Fruit fly (Drosophila melanogaster) whole organism, embryonic: ENCODE results near the gene dysf.

ENCODE experiments used
- Awh ChIP-seq: fragments of 200-800 bp; sonication (Bioruptor generic); IDR thresholded peaks from 2 replicates; pipeline ENCODE4, ENCODE4 v1.3.6; 2022; ENCODE audit warnings: missing biosample characterization, missing genetic modification characterization
- B-H2 ChIP-seq: fragments of 200-800 bp; sonication (Bioruptor generic); optimal IDR thresholded peaks from 2 replicates; lab custom pipeline; 2018; ENCODE audit warnings: missing biosample characterization, mild to moderate bottlenecking, missing genetic modification characterization
- C15 ChIP-seq: fragments of 200-800 bp; sonication (Bioruptor generic); IDR thresholded peaks from 3 replicates; pipeline ENCODE4 v1.3.6; 2022; ENCODE audit warnings: missing biosample characterization, missing genetic modification characterization
- CG10462 ChIP-seq: fragments of 200-800 bp; sonication (Bioruptor generic); optimal IDR thresholded peaks from 2 replicates; lab custom pipeline; 2016; ENCODE audit warnings: missing biosample characterization, missing genetic modification characterization
- CG10543 ChIP-seq: fragments of 200-800 bp; sonication (Bioruptor generic); optimal IDR thresholded peaks from 3 replicates; lab custom pipeline; 2017; ENCODE audit warnings: missing biosample characterization, mild to moderate bottlenecking, missing genetic modification characterization, moderate library complexity
- CG11695 ChIP-seq: fragments of 200-800 bp; sonication (Bioruptor generic); IDR thresholded peaks from 3 replicates; pipeline ENCODE4 v1.3.6; 2022; ENCODE audit warnings: missing biosample characterization, missing genetic modification characterization
- CG12744 ChIP-seq: fragments of 200-800 bp; sonication (Bioruptor generic); optimal IDR thresholded peaks from 2 replicates; lab custom pipeline; 2016; ENCODE audit warnings: missing biosample characterization, missing genetic modification characterization
- CG16863 ChIP-seq: fragments of 200-800 bp; sonication (Bioruptor generic); optimal IDR thresholded peaks from 3 replicates; lab custom pipeline; 2016; ENCODE audit warnings: missing biosample characterization, missing genetic modification characterization
- CG17612 ChIP-seq: fragments of 200-800 bp; sonication (Bioruptor generic); IDR thresholded peaks from 2 replicates; pipeline ENCODE4 v1.3.6; 2022; ENCODE audit warnings: missing biosample characterization, missing genetic modification characterization
- CG18764 ChIP-seq: fragments of 200-800 bp; sonication (Bioruptor generic); optimal IDR thresholded peaks from 3 replicates; lab custom pipeline; 2016; ENCODE audit warnings: missing biosample characterization, missing genetic modification characterization
- CG2116 ChIP-seq: fragments of 200-800 bp; sonication (Bioruptor generic); optimal IDR thresholded peaks from 3 replicates; lab custom pipeline; 2018; ENCODE audit warnings: missing biosample characterization, mild to moderate bottlenecking, missing genetic modification characterization
- CG2875 ChIP-seq: fragments of 200-800 bp; sonication (Bioruptor generic); optimal IDR thresholded peaks from 2 replicates; lab custom pipeline; 2017; ENCODE audit warnings: missing biosample characterization, mild to moderate bottlenecking, missing genetic modification characterization, missing genetic modification reagents
- CG31224 ChIP-seq: fragments of 200-800 bp; sonication (Bioruptor generic); IDR thresholded peaks from 2 replicates; pipeline ENCODE4 v1.3.6; 2022; ENCODE audit warnings: missing biosample characterization, missing genetic modification characterization
- CG31441 ChIP-seq: fragments of 200-800 bp; sonication (Bioruptor generic); IDR thresholded peaks from 2 replicates; pipeline ENCODE4 v1.3.6; 2022; ENCODE audit warnings: missing biosample characterization, missing genetic modification characterization
- CG3281 ChIP-seq: fragments of 200-800 bp; sonication (Bioruptor generic); optimal IDR thresholded peaks from 3 replicates; lab custom pipeline; 2017; ENCODE audit warnings: missing biosample characterization, mild to moderate bottlenecking, missing genetic modification characterization
- CG7357 ChIP-seq: fragments of 200-800 bp; sonication (Bioruptor generic); IDR thresholded peaks from 3 replicates; pipeline ENCODE4 v1.3.6; 2022; ENCODE audit warnings: missing biosample characterization, missing genetic modification characterization
- CG9727 ChIP-seq: fragments of 200-800 bp; sonication (Bioruptor generic); optimal IDR thresholded peaks from 3 replicates; lab custom pipeline; 2017; ENCODE audit warnings: missing biosample characterization, mild to moderate bottlenecking, missing genetic modification characterization
- CkIIα-i1 ChIP-seq: fragments of 200-800 bp; sonication (Bioruptor generic); IDR thresholded peaks from 2 replicates; pipeline ENCODE4 v1.3.6; 2022; ENCODE audit warnings: missing biosample characterization, missing genetic modification characterization
- Dek ChIP-seq: fragments of 200-800 bp; sonication (Bioruptor generic); optimal IDR thresholded peaks from 3 replicates; lab custom pipeline; 2019; ENCODE audit warnings: missing biosample characterization, mild to moderate bottlenecking, missing genetic modification characterization, moderate library complexity
- Dip3 ChIP-seq: fragments of 200-800 bp; sonication (Bioruptor generic); optimal IDR thresholded peaks from 3 replicates; lab custom pipeline; 2016; ENCODE audit warnings: missing biosample characterization, missing genetic modification characterization
- E2f1 ChIP-seq: fragments of 200-800 bp; sonication (Bioruptor generic); IDR thresholded peaks from 2 replicates; pipeline ENCODE4 v1.3.6; 2022; ENCODE audit warnings: missing biosample characterization, missing genetic modification characterization
- Eip74EF ChIP-seq, 2 experiments: fragments of 200-800 bp in 1 of 2; fragments of >200 bp in 1 of 2; sonication (Bioruptor generic) in 1 of 2; optimal IDR thresholded peaks; 2 replicates each; lab custom pipeline; 2017 to 2019; ENCODE audit warnings: missing biosample characterization in 2 of 2, missing genetic modification characterization in 2 of 2, mild to moderate bottlenecking in 1 of 2, moderate library complexity in 1 of 2
- Fer1 ChIP-seq: fragments of 200-800 bp; sonication (Bioruptor generic); optimal IDR thresholded peaks from 2 replicates; lab custom pipeline; 2017; ENCODE audit warnings: missing biosample characterization, mild to moderate bottlenecking, missing genetic modification characterization
- Fer2 ChIP-seq: fragments of 200-800 bp; sonication (Bioruptor generic); optimal IDR thresholded peaks from 2 replicates; lab custom pipeline; 2018; ENCODE audit warnings: missing biosample characterization, mild to moderate bottlenecking, missing genetic modification characterization, moderate library complexity
- Fer3 ChIP-seq: fragments of 200-800 bp; sonication (Bioruptor generic); optimal IDR thresholded peaks from 2 replicates; lab custom pipeline; 2018; ENCODE audit warnings: missing biosample characterization, mild to moderate bottlenecking, missing genetic modification characterization, moderate library complexity
- HLH4C ChIP-seq: fragments of 200-800 bp; sonication (Bioruptor generic); IDR thresholded peaks from 3 replicates; pipeline ENCODE4 v1.3.6; 2022; ENCODE audit warnings: missing biosample characterization, missing genetic modification characterization; ENCODE audit not compliant: partially characterized antibody
- HLHmδ ChIP-seq: fragments of 200-800 bp; sonication (Bioruptor generic); optimal IDR thresholded peaks from 2 replicates; lab custom pipeline; 2018; ENCODE audit warnings: missing biosample characterization, mild to moderate bottlenecking, missing genetic modification characterization, moderate library complexity
- MESR4 ChIP-seq: fragments of 200-800 bp; sonication (Bioruptor generic); optimal IDR thresholded peaks from 2 replicates; lab custom pipeline; 2018; ENCODE audit warnings: missing biosample characterization, mild to moderate bottlenecking, missing genetic modification characterization, moderate library complexity
- Optix ChIP-seq: fragments of 200-800 bp; sonication (Bioruptor generic); IDR thresholded peaks from 3 replicates; pipeline ENCODE4 v1.3.6; 2022; ENCODE audit warnings: missing biosample characterization, missing genetic modification characterization
- aop ChIP-seq: fragments of 200-800 bp; sonication (Bioruptor generic); IDR thresholded peaks from 2 replicates; pipeline ENCODE4 v1.3.6; 2022; ENCODE audit warnings: missing biosample characterization, missing genetic modification characterization
- ash1 ChIP-seq: fragments of 200-800 bp; sonication (Bioruptor generic); optimal IDR thresholded peaks from 2 replicates; lab custom pipeline; 2018; ENCODE audit warnings: missing biosample characterization, mild to moderate bottlenecking, missing genetic modification characterization
- bbx ChIP-seq: fragments of 200-800 bp; sonication (Bioruptor generic); IDR thresholded peaks from 2 replicates; pipeline ENCODE4 v1.3.6; 2022; ENCODE audit warnings: missing biosample characterization, missing genetic modification characterization; ENCODE audit not compliant: partially characterized antibody
- chif ChIP-seq, 2 experiments: fragments of 200-800 bp; sonication (Bioruptor generic); optimal IDR thresholded peaks; 3 replicates each; lab custom pipeline; 2016; ENCODE audit warnings: missing biosample characterization in 2 of 2, missing genetic modification characterization in 2 of 2
- disco-r ChIP-seq: fragments of 200-800 bp; sonication (Bioruptor generic); optimal IDR thresholded peaks from 2 replicates; lab custom pipeline; 2016; ENCODE audit warnings: missing biosample characterization, missing genetic modification characterization
- ftz-f1 ChIP-seq: fragments of 200-800 bp; sonication (Bioruptor generic); optimal IDR thresholded peaks from 2 replicates; lab custom pipeline; 2016; ENCODE audit warnings: missing biosample characterization, missing genetic modification characterization
- fu2 ChIP-seq: fragments of 200-800 bp; sonication (Bioruptor generic); optimal IDR thresholded peaks from 2 replicates; lab custom pipeline; 2016; ENCODE audit warnings: missing biosample characterization, missing genetic modification characterization
- grau ChIP-seq: fragments of 200-800 bp; optimal IDR thresholded peaks from 3 replicates; lab custom pipeline; 2019; ENCODE audit warnings: missing biosample characterization, mild to moderate bottlenecking, missing genetic modification characterization, moderate library complexity
- ham ChIP-seq: fragments of 200-800 bp; sonication (Bioruptor generic); IDR thresholded peaks from 2 replicates; pipeline ENCODE4 v1.3.6; 2022; ENCODE audit warnings: missing biosample characterization, missing genetic modification characterization
- knrl ChIP-seq: fragments of 200-800 bp; sonication (Bioruptor generic); IDR thresholded peaks from 3 replicates; pipeline ENCODE4 v1.3.6; 2022; ENCODE audit warnings: missing biosample characterization, missing genetic modification characterization; ENCODE audit not compliant: partially characterized antibody
- mld ChIP-seq: fragments of 200-800 bp; sonication (Bioruptor generic); IDR thresholded peaks from 3 replicates; pipeline ENCODE4 v1.3.6; 2022; ENCODE audit warnings: missing biosample characterization, missing genetic modification characterization; ENCODE audit not compliant: partially characterized antibody
- nom ChIP-seq: fragments of 200-800 bp; sonication (Bioruptor generic); optimal IDR thresholded peaks from 2 replicates; lab custom pipeline; 2017; ENCODE audit warnings: missing biosample characterization, missing genetic modification characterization, mild to moderate bottlenecking, moderate library complexity, missing genetic modification reagents
- odd ChIP-seq: fragments of 200-800 bp; sonication (Bioruptor generic); optimal IDR thresholded peaks from 2 replicates; lab custom pipeline; 2017; ENCODE audit warnings: missing biosample characterization, mild to moderate bottlenecking, missing genetic modification characterization
- phol ChIP-seq: fragments of 200-800 bp; sonication (Bioruptor generic); optimal IDR thresholded peaks from 3 replicates; lab custom pipeline; 2018; ENCODE audit warnings: missing biosample characterization, mild to moderate bottlenecking, missing genetic modification characterization, moderate library complexity
- psq ChIP-seq: fragments of 200-800 bp; sonication (Bioruptor generic); optimal IDR thresholded peaks from 2 replicates; lab custom pipeline; 2017; ENCODE audit warnings: missing biosample characterization, missing genetic modification characterization
- pum ChIP-seq: fragments of 200-800 bp; sonication (Bioruptor generic); optimal IDR thresholded peaks from 2 replicates; lab custom pipeline; 2016; ENCODE audit warnings: missing biosample characterization, missing genetic modification characterization
- repo ChIP-seq: fragments of 200-800 bp; sonication (Bioruptor generic); optimal IDR thresholded peaks from 2 replicates; lab custom pipeline; 2016; ENCODE audit warnings: missing biosample characterization, missing genetic modification characterization
- tx ChIP-seq: fragments of 200-800 bp; sonication (Bioruptor generic); optimal IDR thresholded peaks from 2 replicates; lab custom pipeline; 2016; ENCODE audit warnings: missing biosample characterization, missing genetic modification characterization
- wor ChIP-seq: fragments of 200-800 bp; sonication (Bioruptor generic); IDR thresholded peaks from 2 replicates; pipeline ENCODE4 v1.3.6; 2022; ENCODE audit warnings: missing biosample characterization, missing genetic modification characterization
- zen ChIP-seq: fragments of 200-800 bp; sonication (Bioruptor generic); optimal IDR thresholded peaks from 3 replicates; lab custom pipeline; 2018; ENCODE audit warnings: missing biosample characterization, mild to moderate bottlenecking, missing genetic modification characterization, moderate library complexity
- zfh2 ChIP-seq: fragments of 200-800 bp; sonication (Bioruptor generic); optimal IDR thresholded peaks from 2 replicates; lab custom pipeline; 2016; ENCODE audit warnings: missing biosample characterization, missing genetic modification characterization

The dysf gene

dm6 chr3R:26105924-26106494 lies 7.5 kb upstream of the dysf start (continued):
- TF ChIP-seq grau (tag; lab: Kevin White, UChicago) (peak; percentile 90), tx (GFP tag; lab: Kevin White, UChicago) (no peak), Fer1 (GFP tag; lab: Kevin White, UChicago) (peak; percentile 89), odd (GFP tag; lab: Kevin White, UChicago) (no peak), zen (tag; lab: Kevin White, UChicago) (no peak), HLHmδ (GFP tag; lab: Kevin White, UChicago) (no peak), CG12744 (no peak), wor (no peak), CG2875 (GFP tag; lab: Kevin White, UChicago) (no peak), CG2116 (GFP tag; lab: Kevin White, UChicago) (no peak), repo (GFP tag; lab: Kevin White, UChicago) (no peak), CG16863 (GFP tag; lab: Kevin White, UChicago) (no peak), pum (GFP tag; lab: Kevin White, UChicago) (no peak), CG11695 (GFP tag; lab: Robert Waterston, UW) (peak; percentile 81; the same call in 2 of the 3 replicates), CG18764 (GFP tag; lab: Kevin White, UChicago) (no peak), Fer3 (tag; lab: Kevin White, UChicago) (peak; percentile 82), CG31441 (GFP tag; lab: Robert Waterston, UW) (no peak; the same call in 1 of the 2 replicates), HLH4C (GFP tag; lab: Robert Waterston, UW) (no peak), C15 (no peak), ham (GFP tag; lab: Robert Waterston, UW) (no peak), CG17612 (GFP tag; lab: Robert Waterston, UW) (peak; percentile 58; the same call in 1 of the 2 replicates), CG10543 (GFP tag; lab: Kevin White, UChicago) (peak; percentile 58), psq (GFP tag; lab: Kevin White, UChicago) (no peak), CkIIα-i1 (GFP tag; lab: Robert Waterston, UW) (no peak), CG9727 (peak; percentile 27), zfh2 (no peak), MESR4 (GFP tag; lab: Kevin White, UChicago) (no peak), CG7357 (GFP tag; lab: Robert Waterston, UW) (peak; percentile 48), CG3281 (GFP tag; lab: Kevin White, UChicago) (peak; percentile 75), Dek (tag; lab: Kevin White, UChicago) (peak; percentile 79), Eip74EF (GFP tag; optimal IDR thresholded peaks at IDR 0.05; lab: Kevin White, UChicago) (peak in 1 of 2 experiments; percentile 67), phol (peak; percentile 60), mld (GFP tag; lab: Robert Waterston, UW) (no peak), knrl (GFP tag; lab: Robert Waterston, UW) (0 out of 3 replicates have a peak, but pooled peaks have one; percentile 9), ash1 (GFP tag; lab: Kevin White, UChicago) (no peak), ftz-f1 (no peak), B-H2 (GFP tag; lab: Kevin White, UChicago) (no peak), nom (no peak), Dip3 (GFP tag; lab: Kevin White, UChicago) (no peak), E2f1 (peak; percentile 83), fu2 (GFP tag; lab: Kevin White, UChicago) (no peak), CG10462 (GFP tag; lab: Kevin White, UChicago) (no peak), Awh (GFP tag; lab: Robert Waterston, UW) (peak; percentile 59; the same call in 1 of the 2 replicates), Optix (GFP tag; lab: Robert Waterston, UW) (peak; percentile 49; the same call in 1 of the 3 replicates), disco-r (no peak), chif (GFP tag; optimal IDR thresholded peaks at IDR 0.05; lab: Kevin White, UChicago) (no peak), aop (GFP tag; lab: Robert Waterston, UW) (0 out of 2 replicates have a peak, but pooled peaks have one; percentile 16), CG31224 (peak; percentile 81), Fer2 (peak; percentile 54), bbx (GFP tag; lab: Robert Waterston, UW) (0 out of 2 replicates have a peak, but pooled peaks have one; percentile 22)
